Worm (Caenorhabditis elegans) whole organism, mixed stage, embryonic: ENCODE measurements around the gene Y66C5A.1.
A peak's percentile ranks its signal among the peaks of the same experiment; 100 is the strongest.

ENCODE experiments used
- M03D4.4 ChIP-seq: sonication (generic microtip); optimal IDR thresholded peaks from 2 replicates; lab custom pipeline; 2017; ENCODE audit warnings: mild to moderate bottlenecking, missing genetic modification characterization, missing compliant biosample characterization
- bed-3 ChIP-seq: fragments of 200-800 bp; sonication (Bioruptor generic); optimal IDR thresholded peaks from 3 replicates; lab custom pipeline; 2018; ENCODE audit warnings: mild to moderate bottlenecking, missing genetic modification characterization, moderate library complexity, missing compliant biosample characterization
- blmp-1 ChIP-seq: fragments of 150-350 bp; optimal IDR thresholded peaks from 2 replicates; lab custom pipeline; 2014; ENCODE audit warnings: missing biosample characterization, missing genetic modification characterization
- ceh-39 ChIP-seq: fragments of 150-350 bp; optimal IDR thresholded peaks from 2 replicates; lab custom pipeline; 2014; ENCODE audit warnings: missing biosample characterization, missing genetic modification characterization
- ceh-43 ChIP-seq: fragments of 200-800 bp; sonication (Bioruptor generic); optimal IDR thresholded peaks from 2 replicates; lab custom pipeline; 2018; ENCODE audit warnings: mild to moderate bottlenecking, missing genetic modification characterization, moderate library complexity, missing compliant biosample characterization
- ceh-83 ChIP-seq: fragments of 200-800 bp; sonication (Bioruptor generic); optimal IDR thresholded peaks from 2 replicates; lab custom pipeline; 2018; ENCODE audit warnings: mild to moderate bottlenecking, missing genetic modification characterization, missing compliant biosample characterization
- ces-1 ChIP-seq: fragments of 150-350 bp; optimal IDR thresholded peaks from 2 replicates; lab custom pipeline; 2014; ENCODE audit warnings: missing biosample characterization, missing genetic modification reagents, missing genetic modification characterization
- cnd-1 ChIP-seq: fragments of 200-800 bp; sonication (Bioruptor generic); optimal IDR thresholded peaks from 2 replicates; lab custom pipeline; 2018; ENCODE audit warnings: mild to moderate bottlenecking, missing genetic modification characterization, missing compliant biosample characterization
- drap-1 ChIP-seq: fragments of 200-800 bp; sonication (Bioruptor generic); optimal IDR thresholded peaks from 3 replicates; lab custom pipeline; 2018; ENCODE audit warnings: mild to moderate bottlenecking, missing genetic modification characterization, missing compliant biosample characterization
- elt-1 ChIP-seq: sonication (generic microtip); optimal IDR thresholded peaks from 2 replicates; lab custom pipeline; 2017; ENCODE audit warnings: missing genetic modification characterization, mild to moderate bottlenecking, missing compliant biosample characterization, antibody characterized with exemption, moderate library complexity, borderline replicate concordance; ENCODE audit not compliant: insufficient read depth
- elt-3 ChIP-seq: fragments of 150-350 bp; optimal IDR thresholded peaks from 2 replicates; lab custom pipeline; 2014; ENCODE audit warnings: missing biosample characterization, missing genetic modification characterization
- flh-1 ChIP-seq: fragments of 200-800 bp; sonication (Bioruptor generic); optimal IDR thresholded peaks from 2 replicates; lab custom pipeline; 2018; ENCODE audit warnings: mild to moderate bottlenecking, missing genetic modification characterization, moderate library complexity, missing compliant biosample characterization
- ham-2 ChIP-seq: fragments of 200-800 bp; sonication (Bioruptor generic); optimal IDR thresholded peaks from 2 replicates; lab custom pipeline; 2018; ENCODE audit warnings: mild to moderate bottlenecking, missing genetic modification characterization, missing compliant biosample characterization
- hlh-1 ChIP-seq: fragments of 150-350 bp; optimal IDR thresholded peaks from 2 replicates; lab custom pipeline; 2014; ENCODE audit warnings: missing biosample characterization, missing genetic modification reagents, missing genetic modification characterization
- lin-13 ChIP-seq: fragments of 150-350 bp; optimal IDR thresholded peaks from 2 replicates; lab custom pipeline; 2014; ENCODE audit warnings: missing biosample characterization, missing genetic modification characterization
- lin-32 ChIP-seq: fragments of 200-800 bp; sonication (Bioruptor generic); optimal IDR thresholded peaks from 2 replicates; lab custom pipeline; 2018; ENCODE audit warnings: mild to moderate bottlenecking, missing genetic modification characterization, missing compliant biosample characterization
- lsy-2 ChIP-seq: fragments of 150-350 bp; optimal IDR thresholded peaks from 2 replicates; lab custom pipeline; 2014; ENCODE audit warnings: missing biosample characterization, missing genetic modification characterization
- mab-5 ChIP-seq: fragments of 150-350 bp; optimal IDR thresholded peaks from 2 replicates; lab custom pipeline; 2014; ENCODE audit warnings: missing biosample characterization, missing genetic modification characterization
- mep-1 ChIP-seq: fragments of 150-350 bp; optimal IDR thresholded peaks from 2 replicates; lab custom pipeline; 2017; ENCODE audit warnings: missing biosample characterization, missing genetic modification reagents, missing genetic modification characterization, inconsistent platforms
- mls-2 ChIP-seq: sonication (generic microtip); optimal IDR thresholded peaks from 2 replicates; lab custom pipeline; 2016; ENCODE audit warnings: mild to moderate bottlenecking, missing genetic modification characterization, moderate library complexity, missing compliant biosample characterization
- nhr-12 ChIP-seq: fragments of 150-350 bp; optimal IDR thresholded peaks from 2 replicates; lab custom pipeline; 2014; ENCODE audit warnings: missing biosample characterization, missing genetic modification characterization
- nhr-2 ChIP-seq: fragments of 150-350 bp; optimal IDR thresholded peaks from 2 replicates; lab custom pipeline; 2014; ENCODE audit warnings: missing biosample characterization, missing genetic modification characterization
- nhr-237 ChIP-seq: fragments of 150-350 bp; optimal IDR thresholded peaks from 2 replicates; lab custom pipeline; 2014; ENCODE audit warnings: missing biosample characterization, missing genetic modification characterization
- nhr-28 ChIP-seq: fragments of 150-350 bp; optimal IDR thresholded peaks from 2 replicates; lab custom pipeline; 2014; ENCODE audit warnings: missing biosample characterization, missing genetic modification characterization
- nhr-76 ChIP-seq: sonication (generic microtip); optimal IDR thresholded peaks from 2 replicates; lab custom pipeline; 2017; ENCODE audit warnings: missing biosample characterization, missing genetic modification characterization
- pha-4 ChIP-seq: fragments of 150-350 bp; optimal IDR thresholded peaks from 2 replicates; lab custom pipeline; 2018; ENCODE audit warnings: missing biosample characterization, missing genetic modification reagents, missing genetic modification characterization
- sem-2 ChIP-seq: fragments of 200-800 bp; sonication (Bioruptor generic); optimal IDR thresholded peaks from 2 replicates; lab custom pipeline; 2018; ENCODE audit warnings: mild to moderate bottlenecking, missing genetic modification characterization, missing compliant biosample characterization
- snpc-4 ChIP-seq: fragments of 150-350 bp; optimal IDR thresholded peaks from 2 replicates; lab custom pipeline; 2014; ENCODE audit warnings: missing biosample characterization, missing genetic modification characterization
- sptf-1 ChIP-seq: sonication (generic microtip); optimal IDR thresholded peaks from 2 replicates; lab custom pipeline; 2017; ENCODE audit warnings: mild to moderate bottlenecking, missing genetic modification characterization, moderate library complexity, missing compliant biosample characterization
- tbx-8 ChIP-seq: fragments of 200-800 bp; sonication (Bioruptor generic); optimal IDR thresholded peaks from 2 replicates; lab custom pipeline; 2018; ENCODE audit warnings: mild to moderate bottlenecking, missing genetic modification characterization, moderate library complexity, missing compliant biosample characterization
- unc-120 ChIP-seq: sonication (generic microtip); optimal IDR thresholded peaks from 2 replicates; lab custom pipeline; 2017; ENCODE audit warnings: missing genetic modification characterization, missing compliant biosample characterization; ENCODE audit not compliant: poor library complexity, severe bottlenecking
- unc-39 ChIP-seq: fragments of 150-350 bp; optimal IDR thresholded peaks from 2 replicates; lab custom pipeline; 2014; ENCODE audit warnings: missing biosample characterization, missing genetic modification characterization
- unc-62 ChIP-seq: fragments of 150-350 bp; optimal IDR thresholded peaks from 2 replicates; lab custom pipeline; 2014; ENCODE audit warnings: missing biosample characterization, missing genetic modification reagents, missing genetic modification characterization
- zip-8 ChIP-seq: fragments of 150-350 bp; optimal IDR thresholded peaks from 2 replicates; lab custom pipeline; 2014; ENCODE audit warnings: missing biosample characterization, missing genetic modification characterization
- ztf-11 ChIP-seq: fragments of 150-350 bp; optimal IDR thresholded peaks from 2 replicates; lab custom pipeline; 2014; ENCODE audit warnings: missing biosample characterization, missing genetic modification characterization

Gene Y66C5A.1

ce11 chrX:14487832-14488231, 32.5 kb upstream of the Y66C5A.1 start:
- TF ChIP-seq mab-5 (tag; lab: Kevin White, UChicago) (no peak), unc-120 (tag; lab: Kevin White, UChicago) (no peak), ceh-39 (tag; lab: Kevin White, UChicago) (no peak), bed-3 (GFP tag; lab: Kevin White, UChicago) (no peak), unc-62 (no peak), lin-13 (tag; lab: Kevin White, UChicago) (no peak), unc-39 (tag; lab: Kevin White, UChicago) (no peak), elt-3 (tag; lab: Kevin White, UChicago) (no peak), nhr-28 (tag; lab: Kevin White, UChicago) (no peak), ztf-11 (tag; lab: Kevin White, UChicago) (no peak), sem-2 (GFP tag; lab: Kevin White, UChicago) (no peak), elt-1 (tag; lab: Kevin White, UChicago) (no peak), mls-2 (no peak), nhr-2 (tag; lab: Kevin White, UChicago) (no peak), pha-4 (tag; lab: Kevin White, UChicago) (no peak), ceh-83 (GFP tag; lab: Kevin White, UChicago) (no peak), zip-8 (tag; lab: Kevin White, UChicago) (no peak), sptf-1 (no peak), mep-1 (tag; lab: Kevin White, UChicago) (no peak)
- TF ChIP-seq, all 35 proteins: peak for 0

- TF ChIP-seq ceh-43 (GFP tag; lab: Kevin White, UChicago), result no peak
- no peak for TF ChIP-seq blmp-1
- TF ChIP-seq sem-2 (GFP tag; lab: Kevin White, UChicago), result no peak
- TF ChIP-seq nhr-76 (tag; lab: Kevin White, UChicago), result no peak
- TF ChIP-seq cnd-1 (tag; lab: Kevin White, UChicago), result peak; percentile 74
- TF ChIP-seq unc-62, result peak; percentile 28
- TF ChIP-seq pha-4 (tag; lab: Kevin White, UChicago), result no peak
- no peak for TF ChIP-seq nhr-28 (tag; lab: Kevin White, UChicago)
- peak; percentile 26 for TF ChIP-seq mls-2
- TF ChIP-seq tbx-8 (GFP tag; lab: Kevin White, UChicago), result no peak
- no peak for TF ChIP-seq unc-120 (tag; lab: Kevin White, UChicago)
- no peak for TF ChIP-seq bed-3 (GFP tag; lab: Kevin White, UChicago)
- TF ChIP-seq elt-1 (tag; lab: Kevin White, UChicago), result peak; percentile 40
- TF ChIP-seq hlh-1 (tag; lab: Kevin White, UChicago), result no peak
- TF ChIP-seq nhr-12 (tag; lab: Kevin White, UChicago), result no peak
- TF ChIP-seq lin-13 (tag; lab: Kevin White, UChicago), result no peak
- TF ChIP-seq ceh-39 (tag; lab: Kevin White, UChicago), result no peak
- TF ChIP-seq lin-32, result no peak
- peak; percentile 94 for TF ChIP-seq ces-1 (GFP tag; lab: Kevin White, UChicago)
- peak; percentile 13 for TF ChIP-seq mab-5 (tag; lab: Kevin White, UChicago)
Observed at ce11 chrX:14487333-14487732, 32.0 kb upstream of the Y66C5A.1 start.

ce11 chrX:14486503-14486902, 31.2 kb upstream of the Y66C5A.1 start:
- TF ChIP-seq mep-1 (tag; lab: Kevin White, UChicago) (peak; percentile 43), ceh-43 (GFP tag; lab: Kevin White, UChicago) (peak; percentile 80), ztf-11 (tag; lab: Kevin White, UChicago) (peak; percentile 26), lin-32 (peak; percentile 90), unc-39 (tag; lab: Kevin White, UChicago) (no peak), nhr-28 (tag; lab: Kevin White, UChicago) (no peak), mab-5 (tag; lab: Kevin White, UChicago) (no peak), elt-3 (tag; lab: Kevin White, UChicago) (no peak), nhr-76 (tag; lab: Kevin White, UChicago) (no peak), nhr-237 (no peak), pha-4 (tag; lab: Kevin White, UChicago) (no peak), elt-1 (tag; lab: Kevin White, UChicago) (no peak), blmp-1 (no peak), ham-2 (GFP tag; lab: Kevin White, UChicago) (no peak), sem-2 (GFP tag; lab: Kevin White, UChicago) (no peak), cnd-1 (tag; lab: Kevin White, UChicago) (peak; percentile 97), snpc-4 (tag; lab: Kevin White, UChicago) (no peak), drap-1 (no peak), ceh-83 (GFP tag; lab: Kevin White, UChicago) (no peak), unc-62 (peak; percentile 41), zip-8 (tag; lab: Kevin White, UChicago) (peak; percentile 97), flh-1 (GFP tag; lab: Kevin White, UChicago) (no peak), unc-120 (tag; lab: Kevin White, UChicago) (no peak), bed-3 (GFP tag; lab: Kevin White, UChicago) (no peak), M03D4.4 (no peak), ceh-39 (tag; lab: Kevin White, UChicago) (peak; percentile 58), nhr-2 (tag; lab: Kevin White, UChicago) (peak; percentile 92), mls-2 (peak; percentile 67), nhr-12 (tag; lab: Kevin White, UChicago) (no peak), sptf-1 (no peak), lin-13 (tag; lab: Kevin White, UChicago) (no peak), ces-1 (GFP tag; lab: Kevin White, UChicago) (no peak), lsy-2 (no peak), hlh-1 (tag; lab: Kevin White, UChicago) (peak; percentile 82), tbx-8 (GFP tag; lab: Kevin White, UChicago) (no peak)
